Worm (Caenorhabditis elegans): ENCODE data around the gene iff-2.

DNA sequence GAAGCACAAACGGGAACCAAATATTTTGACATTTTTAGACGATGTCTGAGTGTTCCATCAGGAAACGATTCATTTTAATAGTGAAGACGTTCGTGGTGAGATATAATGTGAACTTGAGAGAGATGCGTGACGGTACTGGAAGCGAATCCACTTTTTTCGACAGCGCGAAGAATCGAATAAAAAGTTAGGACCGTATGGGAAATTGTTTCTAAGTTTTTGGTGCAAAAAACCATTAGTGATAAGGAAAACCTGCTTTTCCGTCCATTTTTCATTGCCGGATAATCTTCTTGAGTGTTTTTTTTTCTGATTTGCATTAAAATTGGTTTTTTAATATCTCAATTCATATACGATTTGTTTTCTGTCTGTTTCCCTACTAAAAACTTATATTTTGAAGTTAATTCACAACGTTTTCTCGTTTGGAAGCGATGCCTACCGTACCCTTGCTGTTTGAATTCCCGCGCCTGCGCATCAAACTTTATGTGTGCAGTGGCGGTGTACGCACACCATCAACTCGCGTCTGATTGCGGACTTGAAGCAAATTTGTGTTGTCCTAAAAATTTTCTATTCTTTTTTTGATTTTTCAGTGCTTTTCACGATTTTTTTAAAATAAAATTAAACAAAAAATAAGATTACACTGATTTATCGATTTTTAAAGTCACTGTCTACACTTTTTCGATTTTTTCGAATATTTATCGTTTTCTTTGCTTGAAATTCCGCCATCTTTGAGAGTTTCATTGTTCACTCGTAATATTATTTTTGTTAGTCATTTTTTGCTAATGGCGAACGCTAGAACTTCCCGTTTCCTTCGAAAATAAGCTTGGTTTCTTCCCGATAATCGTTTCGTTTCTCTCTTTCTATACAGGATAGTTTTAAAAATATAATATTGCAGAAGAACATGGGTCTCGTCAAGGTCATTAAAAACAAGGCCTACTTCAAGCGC is 8.1 kb upstream of the iff-2 start, which contains the start of the genes col-38 and rpl-5:
- TF ChIP-seq lsy-2 (tag; optimal IDR thresholded peaks at IDR 0.05): peak; percentile 89 to 98
- TF ChIP-seq pqm-1 (tag; optimal IDR thresholded peaks at IDR 0.05): no peak
- peak; percentile 97 for TF ChIP-seq aha-1 (tag)
- TF ChIP-seq R02D3.7 (tag; optimal IDR thresholded peaks at IDR 0.05): no peak
- no peak for TF ChIP-seq daf-12 (tag; optimal IDR thresholded peaks at IDR 0.05)
- no peak for TF ChIP-seq ztf-7 (tag; optimal IDR thresholded peaks at IDR 0.05)
- TF ChIP-seq daf-19 (GFP tag; conservative IDR thresholded peaks at IDR 0.05): 0 out of 2 replicates have a peak, but pooled peaks have one; percentile 51
- no peak for TF ChIP-seq lin-39 (tag; optimal IDR thresholded peaks at IDR 0.05)
- no peak for TF ChIP-seq lin-29 (GFP tag; IDR thresholded peaks at IDR 0.05)
- TF ChIP-seq nhr-11 (tag; optimal IDR thresholded peaks at IDR 0.05): peak; percentile 87
- peak in 1 of 2 experiments; percentile 19 for TF ChIP-seq mdl-1 (tag; optimal IDR thresholded peaks at IDR 0.05)
- TF ChIP-seq unc-130 (GFP tag; optimal IDR thresholded peaks at IDR 0.05): peak; percentile 17
- TF ChIP-seq zip-2 (tag; optimal IDR thresholded peaks at IDR 0.05): peak; percentile 7
